Worm (Caenorhabditis elegans): Measurements from ENCODE around the gene R02F2.1.

ce11 chrIII:5502915-5503575 is 1.4 kb downstream of the R02F2.1 start:
- TF ChIP-seq nhr-111 (GFP tag; optimal IDR thresholded peaks at IDR 0.05) (no peak), ces-1 (GFP tag; optimal IDR thresholded peaks at IDR 0.05) (no peak), aly-2 (tag; optimal IDR thresholded peaks at IDR 0.05) (no peak), F10B5.3 (tag; optimal IDR thresholded peaks at IDR 0.05) (no peak), ceh-44 (GFP tag; IDR thresholded peaks at IDR 0.05) (no peak), daf-16 (GFP tag; optimal IDR thresholded peaks at IDR 0.05) (no peak), daf-16 (tag; optimal IDR thresholded peaks at IDR 0.05) (peak; percentile 83), lin-29 (GFP tag; IDR thresholded peaks at IDR 0.05) (no peak), lsy-2 (tag; optimal IDR thresholded peaks at IDR 0.05) (peak; percentile 57 to 63), nhr-76 (tag; optimal IDR thresholded peaks at IDR 0.05) (no peak)
